Fruit fly (Drosophila melanogaster): ENCODE data around the gene Prx6a.

Prx6a gene

dm6 chr2L:2882968-2883702 is 5.1 kb upstream of the Prx6a start:
- TF ChIP-seq CG12605 (GFP tag; IDR thresholded peaks at IDR 0.05) (no peak), Pif1A (GFP tag; optimal IDR thresholded peaks at IDR 0.05) (peak; percentile 12), CG8159 (tag; optimal IDR thresholded peaks at IDR 0.05) (no peak), CG32121 (GFP tag; IDR thresholded peaks at IDR 0.05) (peak; percentile 20; the same call in 1 of the 2 replicates), CG4496 (GFP tag; IDR thresholded peaks at IDR 0.05) (no peak), Snoo (tag; optimal IDR thresholded peaks at IDR 0.05) (peak; percentile 28), CG10348 (GFP tag; IDR thresholded peaks at IDR 0.05) (no peak)

- TF ChIP-seq CG4496 (GFP tag; IDR thresholded peaks at IDR 0.05) = peak; percentile 83
- TF ChIP-seq gl (tag; optimal IDR thresholded peaks at IDR 0.05) = no peak
- 0 out of 2 replicates have a peak, but pooled peaks have one; percentile 40 for TF ChIP-seq rn (GFP tag; IDR thresholded peaks at IDR 0.05)
- TF ChIP-seq fd96Ca (GFP tag; IDR thresholded peaks at IDR 0.05) = peak; percentile 83
- peak; percentile 11 for TF ChIP-seq Pif1B (GFP tag; optimal IDR thresholded peaks at IDR 0.05)
- TF ChIP-seq CG14655 (GFP tag; optimal IDR thresholded peaks at IDR 0.05) = no peak
- TF ChIP-seq CG32121 (GFP tag; IDR thresholded peaks at IDR 0.05) = peak; percentile 68
- TF ChIP-seq Ets98B (GFP tag; IDR thresholded peaks at IDR 0.05) = peak; percentile 82
- TF ChIP-seq EcR (GFP tag; optimal IDR thresholded peaks at IDR 0.05) = no peak
- no peak for TF ChIP-seq CG13204 (GFP tag; optimal IDR thresholded peaks at IDR 0.05)
- TF ChIP-seq CG8301 (tag; optimal IDR thresholded peaks at IDR 0.05) = peak; percentile 31
- peak; percentile 22 for TF ChIP-seq Snoo (tag; optimal IDR thresholded peaks at IDR 0.05)
- TF ChIP-seq CG17806 (tag; optimal IDR thresholded peaks at IDR 0.05) = peak; percentile 32
- peak; percentile 17 for TF ChIP-seq CG9948 (tag; optimal IDR thresholded peaks at IDR 0.05)
- TF ChIP-seq CG8159 (tag; optimal IDR thresholded peaks at IDR 0.05) = peak; percentile 34
- peak; percentile 49 for TF ChIP-seq CG12605 (GFP tag; IDR thresholded peaks at IDR 0.05)
- peak; percentile 25 for TF ChIP-seq CG34367 (tag; optimal IDR thresholded peaks at IDR 0.05)
- TF ChIP-seq D1 (tag; optimal IDR thresholded peaks at IDR 0.05) = no peak
- peak; percentile 37 for TF ChIP-seq CG15710 (tag; optimal IDR thresholded peaks at IDR 0.05)
- peak; percentile 30 for TF ChIP-seq Pif1A (GFP tag; optimal IDR thresholded peaks at IDR 0.05)
Observed at dm6 chr2L:2878859-2879258, 827 bp upstream of the Prx6a start, which contains the start of gene RabGGTb. TSS of gene RabGGTb (plus strand) at chr2L:2879112.

- TF ChIP-seq Pif1B (GFP tag; optimal IDR thresholded peaks at IDR 0.05) (peak; percentile 35), Snoo (tag; optimal IDR thresholded peaks at IDR 0.05) (peak; percentile 53), CG14655 (GFP tag; optimal IDR thresholded peaks at IDR 0.05) (peak; percentile 63), CG17806 (tag; optimal IDR thresholded peaks at IDR 0.05) (peak; percentile 3), CG13204 (GFP tag; optimal IDR thresholded peaks at IDR 0.05) (no peak), CG12605 (GFP tag; IDR thresholded peaks at IDR 0.05) (peak; percentile 86), CG8301 (tag; optimal IDR thresholded peaks at IDR 0.05) (peak; percentile 52), gl (tag; optimal IDR thresholded peaks at IDR 0.05) (peak; percentile 85), CG34367 (tag; optimal IDR thresholded peaks at IDR 0.05) (no peak), rn (GFP tag; IDR thresholded peaks at IDR 0.05) (no peak), Ets98B (GFP tag; IDR thresholded peaks at IDR 0.05) (peak; percentile 79), CG15710 (tag; optimal IDR thresholded peaks at IDR 0.05) (peak; percentile 45), D1 (tag; optimal IDR thresholded peaks at IDR 0.05) (no peak), CG9948 (tag; optimal IDR thresholded peaks at IDR 0.05) (peak; percentile 20), CG10348 (GFP tag; IDR thresholded peaks at IDR 0.05) (no peak), CG32121 (GFP tag; IDR thresholded peaks at IDR 0.05) (peak; percentile 63; the same call in 1 of the 2 replicates), EcR (GFP tag; optimal IDR thresholded peaks at IDR 0.05) (peak; percentile 7), CG8159 (tag; optimal IDR thresholded peaks at IDR 0.05) (peak; percentile 43), Pif1A (GFP tag; optimal IDR thresholded peaks at IDR 0.05) (peak; percentile 58), fd96Ca (GFP tag; IDR thresholded peaks at IDR 0.05) (peak; percentile 67; the same call in 1 of the 3 replicates), CG4496 (GFP tag; IDR thresholded peaks at IDR 0.05) (peak; percentile 85)
Observed at dm6 chr2L:2874542-2875194, 3.4 kb downstream of the Prx6a start, which contains the start of gene CG8814. TSS of gene CG8814 (plus strand) at chr2L:2874890.

dm6 chr2L:2874185-2874541 is 3.9 kb downstream of the Prx6a start, which contains the start of gene Ifrd1:
TSS of gene Ifrd1 (minus strand) at chr2L:2874489.
- TF ChIP-seq CG4496 (GFP tag; IDR thresholded peaks at IDR 0.05) = no peak
- no peak for TF ChIP-seq Pif1A (GFP tag; optimal IDR thresholded peaks at IDR 0.05)
- no peak for TF ChIP-seq CG32121 (GFP tag; IDR thresholded peaks at IDR 0.05)

- TF ChIP-seq Snoo (tag; optimal IDR thresholded peaks at IDR 0.05) (no peak), CG32121 (GFP tag; IDR thresholded peaks at IDR 0.05) (no peak), CG4496 (GFP tag; IDR thresholded peaks at IDR 0.05) (no peak), rn (GFP tag; IDR thresholded peaks at IDR 0.05) (no peak), CG9948 (tag; optimal IDR thresholded peaks at IDR 0.05) (no peak), CG15710 (tag; optimal IDR thresholded peaks at IDR 0.05) (no peak), CG10348 (GFP tag; IDR thresholded peaks at IDR 0.05) (no peak), Pif1B (GFP tag; optimal IDR thresholded peaks at IDR 0.05) (no peak), CG13204 (GFP tag; optimal IDR thresholded peaks at IDR 0.05) (no peak)
Observed at dm6 chr2L:2873729-2874127, 4.3 kb downstream of the Prx6a start.
